Fruit fly (Drosophila melanogaster) whole organism, pupa: ENCODE data around the gene CG14395.

ENCODE experiments used
- CG13204 ChIP-seq: fragments of 200-800 bp; sonication (Bioruptor generic); optimal IDR thresholded peaks from 2 replicates; lab custom pipeline; 2018; ENCODE audit warnings: missing biosample characterization, mild to moderate bottlenecking, missing genetic modification characterization, moderate library complexity
- CG14655 ChIP-seq: fragments of 200-800 bp; sonication (Bioruptor generic); optimal IDR thresholded peaks from 3 replicates; lab custom pipeline; 2017; ENCODE audit warnings: mild to moderate bottlenecking, missing biosample characterization, missing genetic modification reagents, missing genetic modification characterization
- CG15710 ChIP-seq: fragments of 200-800 bp; sonication (Bioruptor generic); optimal IDR thresholded peaks from 2 replicates; lab custom pipeline; 2018; ENCODE audit warnings: missing biosample characterization, mild to moderate bottlenecking, missing genetic modification characterization, moderate library complexity
- CG8159 ChIP-seq: fragments of 200-800 bp; sonication (Bioruptor generic); optimal IDR thresholded peaks from 3 replicates; lab custom pipeline; 2018; ENCODE audit warnings: missing biosample characterization, mild to moderate bottlenecking, missing genetic modification characterization, moderate library complexity
- fd96Ca ChIP-seq: fragments of 200-800 bp; sonication (Bioruptor generic); IDR thresholded peaks from 3 replicates; pipeline ENCODE4 v1.3.6; 2022; ENCODE audit warnings: missing biosample characterization, missing genetic modification characterization
- rn ChIP-seq: fragments of 200-800 bp; sonication (Bioruptor generic); IDR thresholded peaks from 2 replicates; pipeline ENCODE4 v1.3.6; 2022; ENCODE audit warnings: missing biosample characterization, missing genetic modification characterization

DNA sequence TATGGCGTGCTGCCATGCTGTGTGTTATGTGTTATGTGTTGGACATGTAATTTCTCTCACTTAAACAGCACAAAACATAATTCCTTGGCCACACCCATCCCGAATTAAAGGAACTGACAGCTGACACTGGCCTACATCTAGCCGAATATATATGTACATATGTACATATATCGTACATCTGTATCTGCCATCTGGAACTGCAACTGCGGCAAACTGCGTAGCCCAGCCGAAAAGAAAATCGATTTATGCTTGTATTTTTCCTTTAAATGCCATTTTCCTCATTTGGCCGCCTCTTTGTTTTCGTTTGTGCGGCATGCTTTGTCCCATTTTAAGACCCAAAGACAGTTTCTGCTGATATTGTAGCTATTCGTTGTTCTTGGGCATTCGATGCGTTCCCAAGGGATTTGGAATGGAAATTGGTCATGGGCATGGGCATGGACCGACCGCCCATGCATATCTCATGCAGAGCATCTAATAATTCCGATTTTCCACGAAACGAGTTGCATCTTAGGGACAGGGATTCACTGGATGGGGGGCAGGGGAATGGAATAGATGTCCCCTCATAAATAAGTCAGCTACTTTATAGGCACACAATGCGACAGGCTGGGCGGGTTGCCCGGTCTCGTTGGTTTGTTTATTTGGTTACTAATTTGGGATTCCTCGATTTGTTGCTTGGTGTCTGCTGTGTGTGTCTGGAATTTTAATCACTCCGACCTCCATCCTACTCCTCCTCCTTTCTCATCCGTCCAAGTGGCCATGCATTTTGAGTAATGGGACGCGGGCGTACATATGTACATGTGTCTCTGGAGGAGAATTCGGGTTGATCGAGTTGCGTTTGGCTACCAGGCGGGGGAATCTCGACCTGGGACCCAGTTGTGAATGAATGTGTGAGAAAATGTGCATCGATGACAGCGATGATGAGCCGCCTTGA is 13.3 kb upstream of the CG14395 start:
- TF ChIP-seq fd96Ca (GFP tag; lab: Robert Waterston, UW) (no peak), rn (GFP tag; lab: Robert Waterston, UW) (no peak), CG13204 (GFP tag; lab: Kevin White, UChicago) (no peak), CG14655 (GFP tag; lab: Kevin White, UChicago) (no peak), CG8159 (no peak), CG15710 (tag; lab: Kevin White, UChicago) (no peak)
